Worm (Caenorhabditis elegans): ENCODE measurements around the gene F08D12.15.

F08D12.15 gene

DNA sequence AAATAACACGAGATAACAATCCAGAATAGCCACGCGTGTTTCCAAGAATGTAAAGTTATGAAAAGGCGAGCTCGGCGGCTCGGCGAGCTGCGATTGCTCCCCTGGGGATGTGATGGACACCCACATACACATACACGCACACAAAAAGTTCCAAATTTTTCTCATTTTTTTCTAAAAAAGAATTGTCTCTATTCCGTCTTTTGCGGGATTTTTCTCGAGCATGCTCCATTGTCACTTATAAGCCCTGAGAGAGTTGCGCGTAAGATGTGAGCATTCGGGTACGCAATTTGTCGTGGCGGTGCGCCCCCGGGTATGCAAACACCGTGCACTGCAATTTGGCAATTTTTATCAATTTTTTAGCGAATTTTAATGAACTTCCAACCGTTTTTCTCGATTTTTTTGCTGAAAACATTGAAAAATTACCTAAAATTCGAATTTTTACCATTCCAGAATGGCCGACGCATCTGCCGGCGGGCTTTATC lies 20.6 kb downstream of the F08D12.15 start, which contains the start of the genes F08D12.12 and srpa-72 (continued):
- TF ChIP-seq xbp-1 (tag; optimal IDR thresholded peaks at IDR 0.05) (peak; percentile 27), lin-14 (GFP tag; optimal IDR thresholded peaks at IDR 0.05) (peak; percentile 57), unc-130 (tag; optimal IDR thresholded peaks at IDR 0.05) (peak; percentile 64), irx-1 (tag; optimal IDR thresholded peaks at IDR 0.05) (no peak), aha-1 (tag; optimal IDR thresholded peaks at IDR 0.05) (no peak), nhr-28 (tag; optimal IDR thresholded peaks at IDR 0.05) (no peak), grh-1 (GFP tag; IDR thresholded peaks at IDR 0.05) (no peak), unc-62 (GFP tag; optimal IDR thresholded peaks at IDR 0.05) (no peak), alr-1 (tag; optimal IDR thresholded peaks at IDR 0.05; ENCODE audit: borderline replicate concordance) (no peak), lin-35 (GFP tag; optimal IDR thresholded peaks at IDR 0.05) (peak; percentile 29 to 61)

ce11 chrII:2787849-2788248 lies 21.4 kb downstream of the F08D12.15 start:
- no peak for TF ChIP-seq unc-86 (tag; optimal IDR thresholded peaks at IDR 0.05)
- no peak for TF ChIP-seq F16B12.6 (tag; optimal IDR thresholded peaks at IDR 0.05)
- no peak for TF ChIP-seq ets-5 (GFP tag; IDR thresholded peaks at IDR 0.05)
- TF ChIP-seq pag-3 (tag; optimal IDR thresholded peaks at IDR 0.05; ENCODE audit: borderline replicate concordance, insufficient read depth): no peak
- TF ChIP-seq alr-1 (tag; optimal IDR thresholded peaks at IDR 0.05; ENCODE audit: borderline replicate concordance): no peak
- TF ChIP-seq hlh-4 (tag; optimal IDR thresholded peaks at IDR 0.05): no peak
- TF ChIP-seq rnt-1 (tag; optimal IDR thresholded peaks at IDR 0.05): no peak
- no peak for TF ChIP-seq elt-3 (tag; optimal IDR thresholded peaks at IDR 0.05)
- no peak for TF ChIP-seq hlh-17 (GFP tag; optimal IDR thresholded peaks at IDR 0.05; ENCODE audit: borderline replicate concordance)
- no peak for TF ChIP-seq unc-62 (GFP tag; optimal IDR thresholded peaks at IDR 0.05)
- TF ChIP-seq sup-37 (GFP tag; optimal IDR thresholded peaks at IDR 0.05): no peak
- TF ChIP-seq unc-130 (tag; optimal IDR thresholded peaks at IDR 0.05): no peak

- no peak for TF ChIP-seq elt-2 (tag; optimal IDR thresholded peaks at IDR 0.05)
- no peak for TF ChIP-seq grh-1 (GFP tag; IDR thresholded peaks at IDR 0.05)
- TF ChIP-seq efl-3 (GFP tag; optimal IDR thresholded peaks at IDR 0.05): no peak
- no peak for TF ChIP-seq mep-1 (tag; optimal IDR thresholded peaks at IDR 0.05)
- no peak for TF ChIP-seq ama-1 (optimal IDR thresholded peaks at IDR 0.05)
- TF ChIP-seq isw-1 (GFP tag; IDR thresholded peaks at IDR 0.05): no peak
- TF ChIP-seq egl-27 (tag; optimal IDR thresholded peaks at IDR 0.05): no peak
- TF ChIP-seq lin-14 (GFP tag; optimal IDR thresholded peaks at IDR 0.05): no peak
- no peak for TF ChIP-seq nhr-90 (tag; optimal IDR thresholded peaks at IDR 0.05; ENCODE audit: poor library complexity)
- TF ChIP-seq ztf-11 (tag; optimal IDR thresholded peaks at IDR 0.05): no peak
- no peak for TF ChIP-seq nhr-28 (tag; optimal IDR thresholded peaks at IDR 0.05)
- TF ChIP-seq C16A3.4 (tag; optimal IDR thresholded peaks at IDR 0.05): no peak
- TF ChIP-seq ceh-88 (GFP tag; IDR thresholded peaks at IDR 0.05): no peak
- TF ChIP-seq F16B12.6 (tag; optimal IDR thresholded peaks at IDR 0.05): no peak
These were observed 25.3 kb downstream of the F08D12.15 start for ce11 chrII:2791693-2792092.

ce11 chrII:2795413-2795812 lies 29.0 kb downstream of the F08D12.15 start:
- TF ChIP-seq lir-3 (tag; optimal IDR thresholded peaks at IDR 0.05; ENCODE audit: poor library complexity): no peak
- TF ChIP-seq hlh-4 (tag; optimal IDR thresholded peaks at IDR 0.05): no peak
- no peak for TF ChIP-seq jun-1 (tag; optimal IDR thresholded peaks at IDR 0.05)
- no peak for TF ChIP-seq lin-15B (tag; optimal IDR thresholded peaks at IDR 0.05)
- TF ChIP-seq nhr-237 (tag; optimal IDR thresholded peaks at IDR 0.05): no peak

DNA sequence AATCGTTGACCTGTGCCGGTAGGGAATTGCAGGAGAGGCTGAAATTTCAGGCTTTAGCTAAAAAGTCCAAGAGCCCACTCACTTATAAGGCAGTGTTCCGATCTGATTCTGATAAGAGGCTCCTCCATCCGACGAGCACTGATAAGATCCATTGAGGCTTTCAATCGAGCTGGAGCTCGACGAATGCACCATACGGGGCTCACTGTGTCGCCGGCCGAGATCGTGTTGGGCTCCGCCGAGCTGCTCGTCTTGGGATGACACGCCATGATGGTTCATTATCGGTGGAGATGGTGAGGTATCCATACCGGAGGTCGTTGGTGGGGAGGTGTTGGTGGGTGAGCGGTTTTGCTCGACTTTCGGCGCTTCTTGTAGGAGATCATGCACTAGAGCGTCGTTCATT lies 30.0 kb downstream of the F08D12.15 start:
- TF ChIP-seq nhr-12 (tag; optimal IDR thresholded peaks at IDR 0.05): no peak
- no peak for TF ChIP-seq alr-1 (tag; optimal IDR thresholded peaks at IDR 0.05; ENCODE audit: borderline replicate concordance)
- TF ChIP-seq efl-1 (optimal IDR thresholded peaks at IDR 0.05): no peak
- peak in 1 of 2 experiments; percentile 87 for TF ChIP-seq efl-1 (GFP tag; optimal IDR thresholded peaks at IDR 0.05 in 1 of 2)
- TF ChIP-seq tbx-2 (tag; optimal IDR thresholded peaks at IDR 0.05): no peak
